Fruit fly (Drosophila melanogaster) whole organism, wandering third instar larva: ENCODE data around the gene bam.

Source experiments
- Dif ChIP-seq: fragments of 200-275, 200-300 bp; sonication (Bioruptor generic); optimal IDR thresholded peaks from 2 replicates; lab custom pipeline; 2018; ENCODE audit warnings: missing biosample characterization, missing genetic modification characterization; ENCODE audit not compliant: partially characterized antibody
- Hr78 ChIP-seq: fragments of >200 bp; optimal IDR thresholded peaks from 2 replicates; lab custom pipeline; 2017; ENCODE audit warnings: missing biosample characterization, missing genetic modification characterization
- Myc ChIP-seq: fragments of >200 bp; optimal IDR thresholded peaks from 2 replicates; lab custom pipeline; 2017
- OdsH ChIP-seq: fragments of 200-800 bp; sonication (Bioruptor generic); optimal IDR thresholded peaks from 2 replicates; lab custom pipeline; 2016; ENCODE audit warnings: missing biosample characterization, mild to moderate bottlenecking, missing genetic modification characterization
- Rel ChIP-seq, 2 experiments: fragments of 200-800 bp; sonication (Bioruptor generic) in 1 of 2; optimal IDR thresholded peaks; 2 replicates in 1 of 2; 3 replicates in 1 of 2; lab custom pipeline; 2016 to 2019; ENCODE audit warnings: mild to moderate bottlenecking in 2 of 2, missing biosample characterization in 2 of 2, missing genetic modification characterization in 2 of 2, moderate library complexity in 1 of 2
- Sp1 ChIP-seq: fragments of 200-800 bp; sonication (Bioruptor generic); optimal IDR thresholded peaks from 3 replicates; lab custom pipeline; 2019; ENCODE audit warnings: missing biosample characterization, mild to moderate bottlenecking, missing genetic modification characterization, moderate library complexity
- Vsx2 ChIP-seq: fragments of 200-300, 225-300 bp; sonication (Bioruptor generic); optimal IDR thresholded peaks from 2 replicates; lab custom pipeline; 2018; ENCODE audit warnings: missing biosample characterization, missing genetic modification characterization; ENCODE audit not compliant: partially characterized antibody
- br ChIP-seq: fragments of 200-800 bp; sonication (Bioruptor generic); optimal IDR thresholded peaks from 2 replicates; lab custom pipeline; 2016; ENCODE audit warnings: missing biosample characterization, missing genetic modification characterization
- brk ChIP-seq: fragments of 200-800 bp; sonication (Bioruptor generic); optimal IDR thresholded peaks from 2 replicates; lab custom pipeline; 2016; ENCODE audit warnings: missing biosample characterization, mild to moderate bottlenecking, missing genetic modification characterization
- dl ChIP-seq, 2 experiments: fragments of 175-275, 200-275 bp in 1 of 2; fragments of 200-275 bp in 1 of 2; sonication (Bioruptor generic); optimal IDR thresholded peaks; lab custom pipeline; 2018; ENCODE audit warnings: mild to moderate bottlenecking in 2 of 2, missing biosample characterization in 2 of 2, missing genetic modification characterization in 2 of 2, moderate library complexity in 2 of 2; ENCODE audit not compliant: partially characterized antibody in 2 of 2, insufficient read depth in 1 of 2
- lola ChIP-seq: fragments of >200 bp; optimal IDR thresholded peaks from 2 replicates; lab custom pipeline; 2017; ENCODE audit warnings: missing biosample characterization, missing genetic modification characterization
- tai ChIP-seq: sonication (Bioruptor generic); optimal IDR thresholded peaks from 2 replicates; lab custom pipeline; 2016; ENCODE audit warnings: missing biosample characterization, missing genetic modification characterization
- usp ChIP-seq: fragments of >200 bp; optimal IDR thresholded peaks from 2 replicates; lab custom pipeline; 2017; ENCODE audit warnings: missing biosample characterization, missing genetic modification characterization
- woc ChIP-seq: sonication (Bioruptor generic); optimal IDR thresholded peaks from 2 replicates; lab custom pipeline; 2016; ENCODE audit warnings: missing biosample characterization, mild to moderate bottlenecking, missing genetic modification characterization

DNA sequence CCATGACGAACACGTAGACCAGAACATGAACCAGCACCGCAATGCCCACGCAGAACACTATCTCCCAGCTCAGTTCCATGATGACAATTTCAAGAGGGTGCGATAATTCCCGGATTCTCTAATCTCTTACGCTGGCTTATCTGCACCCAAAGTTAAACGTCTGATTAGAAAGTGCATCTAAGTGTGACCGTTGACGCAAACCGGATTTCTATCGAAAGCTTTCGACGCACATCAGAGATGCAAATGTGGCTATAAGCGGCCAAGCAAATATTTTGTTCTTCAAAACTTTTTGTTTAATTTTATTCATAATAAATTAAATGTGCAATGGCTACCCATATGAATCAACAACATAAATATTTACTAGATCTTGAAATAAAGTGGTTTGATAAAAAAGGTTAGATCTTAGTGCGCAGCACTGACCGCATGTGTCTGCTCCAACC lies 17.4 kb upstream of the bam start, which contains the start of the genes Kdsr and CG11858:
- TF ChIP-seq Vsx2 (no peak), Rel (GFP tag; optimal IDR thresholded peaks at IDR 0.05; lab: Kevin White, UChicago) (no peak), Rel (tag; optimal IDR thresholded peaks at IDR 0.05; lab: Kevin White, UChicago) (peak; percentile 53), brk (GFP tag; lab: Kevin White, UChicago) (no peak), woc (GFP tag; lab: Kevin White, UChicago) (peak; percentile 93), Sp1 (GFP tag; lab: Kevin White, UChicago) (peak; percentile 74), Dif (GFP tag; lab: Kevin White, UChicago) (no peak), lola (GFP tag; lab: Kevin White, UChicago) (no peak), tai (GFP tag; lab: Kevin White, UChicago) (no peak), Hr78 (GFP tag; lab: Kevin White, UChicago) (no peak), dl (GFP tag; optimal IDR thresholded peaks at IDR 0.05; lab: Kevin White, UChicago; ENCODE audit: insufficient read depth in 1 of 2, partially characterized antibody in 2 of 2) (no peak), Myc (peak; percentile 99), OdsH (GFP tag; lab: Kevin White, UChicago) (peak; percentile 55), usp (GFP tag; lab: Kevin White, UChicago) (no peak), br (GFP tag; lab: Kevin White, UChicago) (peak; percentile 72)
